Worm (Caenorhabditis elegans): ENCODE data around the gene nft-1.
"Not testable (repeated sequence)": the region's sequence is repeated elsewhere in the genome, so short reads cannot be mapped to it uniquely, and the experiment has no call there.

ce11 chrIII:11967049-11967448 is 43.4 kb downstream of the nft-1 start:
- TF ChIP-seq zag-1 (tag; optimal IDR thresholded peaks at IDR 0.05); ceh-82 (tag; optimal IDR thresholded peaks at IDR 0.05); fkh-4 (tag; optimal IDR thresholded peaks at IDR 0.05; ENCODE audit: borderline replicate concordance); lin-39 (tag; optimal IDR thresholded peaks at IDR 0.05); ama-1 (optimal IDR thresholded peaks at IDR 0.05); nhr-76 (tag; optimal IDR thresholded peaks at IDR 0.05); elt-2 (tag; optimal IDR thresholded peaks at IDR 0.05); snu-23 (GFP tag; optimal IDR thresholded peaks at IDR 0.05); hlh-4 (tag; optimal IDR thresholded peaks at IDR 0.05); pag-3 (tag; optimal IDR thresholded peaks at IDR 0.05; ENCODE audit: borderline replicate concordance, insufficient read depth); mep-1 (tag; optimal IDR thresholded peaks at IDR 0.05): not testable (repeated sequence)
